Worm (Caenorhabditis elegans) whole organism, late embryonic: ENCODE data around the gene T27E7.4.

ENCODE experiments used
- nfya-1 ChIP-seq: sonication (generic microtip); optimal IDR thresholded peaks from 2 replicates; lab custom pipeline; 2017; ENCODE audit warnings: missing genetic modification characterization, mild to moderate bottlenecking, missing compliant biosample characterization, antibody characterized with exemption, moderate library complexity
- nhr-11 ChIP-seq: fragments of 150-350 bp; optimal IDR thresholded peaks from 2 replicates; lab custom pipeline; 2014; ENCODE audit warnings: missing biosample characterization, missing genetic modification characterization

- no peak for TF ChIP-seq nhr-11 (tag; lab: Kevin White, UChicago)
- no peak for TF ChIP-seq nfya-1
These were observed 22.8 kb upstream of the T27E7.4 start for ce11 chrIV:14557642-14558041.
